Fruit fly (Drosophila melanogaster): ENCODE measurements around the gene CG4619.

The CG4619 gene

dm6 chr2L:9984078-9984772, 45.6 kb downstream of the CG4619 start, which contains the start of gene bib (continued):
- TF ChIP-seq Trl (optimal IDR thresholded peaks at IDR 0.05) = no peak
- TF ChIP-seq Trl (GFP tag; optimal IDR thresholded peaks at IDR 0.05) = peak; percentile 24
- no peak for TF ChIP-seq CG11560 (tag; IDR thresholded peaks at IDR 0.05)
- TF ChIP-seq tx (GFP tag; optimal IDR thresholded peaks at IDR 0.05) = peak; percentile 12
- no peak for TF ChIP-seq sima (GFP tag; optimal IDR thresholded peaks at IDR 0.05)
- TF ChIP-seq CG10274 (GFP tag; optimal IDR thresholded peaks at IDR 0.05) = peak; percentile 16
- no peak for TF ChIP-seq Optix (GFP tag; IDR thresholded peaks at IDR 0.05)
- TF ChIP-seq zen (tag; optimal IDR thresholded peaks at IDR 0.05) = peak; percentile 87
- TF ChIP-seq unc-4 (GFP tag; IDR thresholded peaks at IDR 0.05; ENCODE audit: partially characterized antibody) = no peak
- TF ChIP-seq exex (tag; optimal IDR thresholded peaks at IDR 0.05) = peak; percentile 31
- TF ChIP-seq fd64A (GFP tag; optimal IDR thresholded peaks at IDR 0.05) = peak; percentile 20
- peak; percentile 61 for TF ChIP-seq run (tag; optimal IDR thresholded peaks at IDR 0.05)
- peak; percentile 58; the same call in 1 of the 2 replicates for TF ChIP-seq CG14441 (GFP tag; IDR thresholded peaks at IDR 0.05)
- peak; percentile 74 for TF ChIP-seq BtbVII (GFP tag; optimal IDR thresholded peaks at IDR 0.05)
- no peak for TF ChIP-seq Tbp (GFP tag; optimal IDR thresholded peaks at IDR 0.05)
- no peak for TF ChIP-seq br (optimal IDR thresholded peaks at IDR 0.05)
- peak; percentile 53 for TF ChIP-seq CG5245 (GFP tag; optimal IDR thresholded peaks at IDR 0.05)
- TF ChIP-seq wek (GFP tag; optimal IDR thresholded peaks at IDR 0.05) = no peak
- peak; percentile 53; the same call in 2 of the 4 replicates for TF ChIP-seq Gug (GFP tag; IDR thresholded peaks at IDR 0.05)
- peak; percentile 62 for TF ChIP-seq Atf6 (GFP tag; IDR thresholded peaks at IDR 0.05)
- no peak for TF ChIP-seq CG34224 (GFP tag; IDR thresholded peaks at IDR 0.05; ENCODE audit: partially characterized antibody)
- TF ChIP-seq en (GFP tag; optimal IDR thresholded peaks at IDR 0.05) = no peak
- TF ChIP-seq stwl (tag; optimal IDR thresholded peaks at IDR 0.05) = peak; percentile 46
- TF ChIP-seq chn (GFP tag; optimal IDR thresholded peaks at IDR 0.05) = peak; percentile 61
- peak; percentile 30 for TF ChIP-seq Ets97D (GFP tag; optimal IDR thresholded peaks at IDR 0.05)
- TF ChIP-seq CG4328 (GFP tag; optimal IDR thresholded peaks at IDR 0.05) = peak; percentile 78
- no peak for TF ChIP-seq ash1 (GFP tag; optimal IDR thresholded peaks at IDR 0.05)
- peak; percentile 99 for TF ChIP-seq zf30C (GFP tag; optimal IDR thresholded peaks at IDR 0.05)
- TF ChIP-seq lola (GFP tag; optimal IDR thresholded peaks at IDR 0.05) = peak in 1 of 3 experiments; percentile 92
- TF ChIP-seq Abd-B (GFP tag; optimal IDR thresholded peaks at IDR 0.05) = peak; percentile 76
- peak; percentile 37; the same call in 1 of the 2 replicates for TF ChIP-seq Adf1 (GFP tag; IDR thresholded peaks at IDR 0.05)
- peak; percentile 93 for TF ChIP-seq CG12391 (tag; optimal IDR thresholded peaks at IDR 0.05)
- TF ChIP-seq HmgD (GFP tag; optimal IDR thresholded peaks at IDR 0.05) = no peak
- no peak for TF ChIP-seq MBD-R2 (GFP tag; IDR thresholded peaks at IDR 0.05)
- no peak for TF ChIP-seq pita (GFP tag; optimal IDR thresholded peaks at IDR 0.05)
- TF ChIP-seq Blimp-1 (GFP tag; optimal IDR thresholded peaks at IDR 0.05) = peak; percentile 86
- peak; percentile 33 for TF ChIP-seq sd (tag; optimal IDR thresholded peaks at IDR 0.05)
- TF ChIP-seq hb (GFP tag; IDR thresholded peaks at IDR 0.05; ENCODE audit: partially characterized antibody) = no peak
- TF ChIP-seq HLH54F (GFP tag; optimal IDR thresholded peaks at IDR 0.05) = peak; percentile 19
- TF ChIP-seq Dref (GFP tag; IDR thresholded peaks at IDR 0.05) = 0 out of 2 replicates have a peak, but pooled peaks have one; percentile 33
- TF ChIP-seq Jarid2 (GFP tag; optimal IDR thresholded peaks at IDR 0.05) = peak; percentile 84
- peak; percentile 82 for TF ChIP-seq CG10462 (GFP tag; optimal IDR thresholded peaks at IDR 0.05)
- TF ChIP-seq CG15479 (GFP tag; optimal IDR thresholded peaks at IDR 0.05) = peak; percentile 80
- TF ChIP-seq CG1832 (GFP tag; optimal IDR thresholded peaks at IDR 0.05) = no peak
- TF ChIP-seq CG4730 (GFP tag; IDR thresholded peaks at IDR 0.05) = peak; percentile 40; the same call in 1 of the 2 replicates
- TF ChIP-seq vnd (GFP tag; IDR thresholded peaks at IDR 0.05; ENCODE audit: partially characterized antibody) = no peak
- TF ChIP-seq nmo (GFP tag; optimal IDR thresholded peaks at IDR 0.05) = peak; percentile 93
- TF ChIP-seq Dip2 (GFP tag; IDR thresholded peaks at IDR 0.05) = no peak
- TF ChIP-seq CG10267 (tag; optimal IDR thresholded peaks at IDR 0.05) = peak; percentile 89
